Worm (Caenorhabditis elegans) whole organism, mixed stage, embryonic: ENCODE measurements around the gene R102.4.

Experiments used
- M03D4.4 ChIP-seq: sonication (generic microtip); optimal IDR thresholded peaks from 2 replicates; lab custom pipeline; 2017; ENCODE audit warnings: mild to moderate bottlenecking, missing genetic modification characterization, missing compliant biosample characterization
- blmp-1 ChIP-seq: fragments of 150-350 bp; optimal IDR thresholded peaks from 2 replicates; lab custom pipeline; 2014; ENCODE audit warnings: missing biosample characterization, missing genetic modification characterization
- ceh-43 ChIP-seq: fragments of 200-800 bp; sonication (Bioruptor generic); optimal IDR thresholded peaks from 2 replicates; lab custom pipeline; 2018; ENCODE audit warnings: mild to moderate bottlenecking, missing genetic modification characterization, moderate library complexity, missing compliant biosample characterization
- ces-1 ChIP-seq: fragments of 150-350 bp; optimal IDR thresholded peaks from 2 replicates; lab custom pipeline; 2014; ENCODE audit warnings: missing biosample characterization, missing genetic modification reagents, missing genetic modification characterization
- cnd-1 ChIP-seq: fragments of 200-800 bp; sonication (Bioruptor generic); optimal IDR thresholded peaks from 2 replicates; lab custom pipeline; 2018; ENCODE audit warnings: mild to moderate bottlenecking, missing genetic modification characterization, missing compliant biosample characterization
- drap-1 ChIP-seq: fragments of 200-800 bp; sonication (Bioruptor generic); optimal IDR thresholded peaks from 3 replicates; lab custom pipeline; 2018; ENCODE audit warnings: mild to moderate bottlenecking, missing genetic modification characterization, missing compliant biosample characterization
- elt-1 ChIP-seq: sonication (generic microtip); optimal IDR thresholded peaks from 2 replicates; lab custom pipeline; 2017; ENCODE audit warnings: missing genetic modification characterization, mild to moderate bottlenecking, missing compliant biosample characterization, antibody characterized with exemption, moderate library complexity, borderline replicate concordance; ENCODE audit not compliant: insufficient read depth
- elt-3 ChIP-seq: fragments of 150-350 bp; optimal IDR thresholded peaks from 2 replicates; lab custom pipeline; 2014; ENCODE audit warnings: missing biosample characterization, missing genetic modification characterization
- ham-2 ChIP-seq: fragments of 200-800 bp; sonication (Bioruptor generic); optimal IDR thresholded peaks from 2 replicates; lab custom pipeline; 2018; ENCODE audit warnings: mild to moderate bottlenecking, missing genetic modification characterization, missing compliant biosample characterization
- hlh-1 ChIP-seq: fragments of 150-350 bp; optimal IDR thresholded peaks from 2 replicates; lab custom pipeline; 2014; ENCODE audit warnings: missing biosample characterization, missing genetic modification reagents, missing genetic modification characterization
- lin-13 ChIP-seq: fragments of 150-350 bp; optimal IDR thresholded peaks from 2 replicates; lab custom pipeline; 2014; ENCODE audit warnings: missing biosample characterization, missing genetic modification characterization
- lin-32 ChIP-seq: fragments of 200-800 bp; sonication (Bioruptor generic); optimal IDR thresholded peaks from 2 replicates; lab custom pipeline; 2018; ENCODE audit warnings: mild to moderate bottlenecking, missing genetic modification characterization, missing compliant biosample characterization
- lsy-2 ChIP-seq: fragments of 150-350 bp; optimal IDR thresholded peaks from 2 replicates; lab custom pipeline; 2014; ENCODE audit warnings: missing biosample characterization, missing genetic modification characterization
- mab-5 ChIP-seq: fragments of 150-350 bp; optimal IDR thresholded peaks from 2 replicates; lab custom pipeline; 2014; ENCODE audit warnings: missing biosample characterization, missing genetic modification characterization
- mls-2 ChIP-seq: sonication (generic microtip); optimal IDR thresholded peaks from 2 replicates; lab custom pipeline; 2016; ENCODE audit warnings: mild to moderate bottlenecking, missing genetic modification characterization, moderate library complexity, missing compliant biosample characterization
- nhr-2 ChIP-seq: fragments of 150-350 bp; optimal IDR thresholded peaks from 2 replicates; lab custom pipeline; 2014; ENCODE audit warnings: missing biosample characterization, missing genetic modification characterization
- nhr-237 ChIP-seq: fragments of 150-350 bp; optimal IDR thresholded peaks from 2 replicates; lab custom pipeline; 2014; ENCODE audit warnings: missing biosample characterization, missing genetic modification characterization
- nhr-76 ChIP-seq: sonication (generic microtip); optimal IDR thresholded peaks from 2 replicates; lab custom pipeline; 2017; ENCODE audit warnings: missing biosample characterization, missing genetic modification characterization
- pha-4 ChIP-seq: fragments of 150-350 bp; optimal IDR thresholded peaks from 2 replicates; lab custom pipeline; 2018; ENCODE audit warnings: missing biosample characterization, missing genetic modification reagents, missing genetic modification characterization
- sem-2 ChIP-seq: fragments of 200-800 bp; sonication (Bioruptor generic); optimal IDR thresholded peaks from 2 replicates; lab custom pipeline; 2018; ENCODE audit warnings: mild to moderate bottlenecking, missing genetic modification characterization, missing compliant biosample characterization
- snpc-4 ChIP-seq: fragments of 150-350 bp; optimal IDR thresholded peaks from 2 replicates; lab custom pipeline; 2014; ENCODE audit warnings: missing biosample characterization, missing genetic modification characterization
- sptf-1 ChIP-seq: sonication (generic microtip); optimal IDR thresholded peaks from 2 replicates; lab custom pipeline; 2017; ENCODE audit warnings: mild to moderate bottlenecking, missing genetic modification characterization, moderate library complexity, missing compliant biosample characterization
- tbx-8 ChIP-seq: fragments of 200-800 bp; sonication (Bioruptor generic); optimal IDR thresholded peaks from 2 replicates; lab custom pipeline; 2018; ENCODE audit warnings: mild to moderate bottlenecking, missing genetic modification characterization, moderate library complexity, missing compliant biosample characterization
- unc-120 ChIP-seq: sonication (generic microtip); optimal IDR thresholded peaks from 2 replicates; lab custom pipeline; 2017; ENCODE audit warnings: missing genetic modification characterization, missing compliant biosample characterization; ENCODE audit not compliant: poor library complexity, severe bottlenecking
- unc-62 ChIP-seq: fragments of 150-350 bp; optimal IDR thresholded peaks from 2 replicates; lab custom pipeline; 2014; ENCODE audit warnings: missing biosample characterization, missing genetic modification reagents, missing genetic modification characterization
- zip-8 ChIP-seq: fragments of 150-350 bp; optimal IDR thresholded peaks from 2 replicates; lab custom pipeline; 2014; ENCODE audit warnings: missing biosample characterization, missing genetic modification characterization
- ztf-11 ChIP-seq: fragments of 150-350 bp; optimal IDR thresholded peaks from 2 replicates; lab custom pipeline; 2014; ENCODE audit warnings: missing biosample characterization, missing genetic modification characterization

R102.4 gene

ce11 chrIV:10727734-10728133 is 32.6 kb upstream of the R102.4 start, which contains the start of gene ZC168.2:
ZC168.2 (plus strand) TSS chrIV:10728034.
- TF ChIP-seq ham-2 (GFP tag; lab: Kevin White, UChicago) (no peak), nhr-2 (tag; lab: Kevin White, UChicago) (peak; percentile 7)

- no peak for TF ChIP-seq drap-1 (GFP tag; lab: Kevin White, UChicago)
- no peak for TF ChIP-seq unc-62 (GFP tag; lab: Kevin White, UChicago)
- TF ChIP-seq cnd-1 (tag; lab: Kevin White, UChicago), result no peak
- no peak for TF ChIP-seq ces-1 (GFP tag; lab: Kevin White, UChicago)
- no peak for TF ChIP-seq mab-5 (tag; lab: Kevin White, UChicago)
- no peak for TF ChIP-seq nhr-76 (tag; lab: Kevin White, UChicago)
- TF ChIP-seq nhr-2 (tag; lab: Kevin White, UChicago), result no peak
- no peak for TF ChIP-seq lsy-2 (tag; lab: Kevin White, UChicago)
- TF ChIP-seq blmp-1 (tag; lab: Kevin White, UChicago), result no peak
- TF ChIP-seq nhr-237 (tag; lab: Kevin White, UChicago), result no peak
- TF ChIP-seq lin-32 (GFP tag; lab: Kevin White, UChicago), result no peak
- TF ChIP-seq ceh-43 (GFP tag; lab: Kevin White, UChicago), result no peak
- TF ChIP-seq pha-4, result no peak
- no peak for TF ChIP-seq unc-120 (tag; lab: Kevin White, UChicago)
- no peak for TF ChIP-seq elt-3 (tag; lab: Kevin White, UChicago)
- no peak for TF ChIP-seq hlh-1 (tag; lab: Kevin White, UChicago)
- TF ChIP-seq tbx-8 (GFP tag; lab: Kevin White, UChicago), result no peak
Observed at ce11 chrIV:10718865-10719264, 23.8 kb upstream of the R102.4 start.

- peak; percentile 83 for TF ChIP-seq elt-1 (tag; lab: Kevin White, UChicago)
- TF ChIP-seq ztf-11 (tag; lab: Kevin White, UChicago), result no peak
- TF ChIP-seq, all 35 proteins: peak for 1
Observed at ce11 chrIV:10718075-10718474, 23.0 kb upstream of the R102.4 start.

ce11 chrIV:10716348-10716747 is 21.2 kb upstream of the R102.4 start, which contains the start of gene ncx-3:
ncx-3 (plus strand) TSS chrIV:10716648.
- TF ChIP-seq ham-2 (GFP tag; lab: Kevin White, UChicago), result no peak
- no peak for TF ChIP-seq lin-13 (tag; lab: Kevin White, UChicago)
- no peak for TF ChIP-seq snpc-4 (tag; lab: Kevin White, UChicago)
- no peak for TF ChIP-seq ztf-11 (tag; lab: Kevin White, UChicago)
- no peak for TF ChIP-seq mls-2
- TF ChIP-seq sptf-1, result no peak
- TF ChIP-seq elt-3 (tag; lab: Kevin White, UChicago), result no peak
- TF ChIP-seq zip-8, result no peak
- TF ChIP-seq M03D4.4 (tag; lab: Kevin White, UChicago), result no peak

ce11 chrIV:10714594-10714993 is 19.5 kb upstream of the R102.4 start:
- peak; percentile 7 for TF ChIP-seq pha-4
- TF ChIP-seq sptf-1, result no peak
- TF ChIP-seq nhr-2 (tag; lab: Kevin White, UChicago), result peak; percentile 29
- no peak for TF ChIP-seq ceh-43 (GFP tag; lab: Kevin White, UChicago)

ce11 chrIV:10711729-10712128 is 16.6 kb upstream of the R102.4 start, which contains the start of gene glb-21:
glb-21 (minus strand) TSS chrIV:10711794.
- no peak for TF ChIP-seq sem-2 (GFP tag; lab: Kevin White, UChicago)
- TF ChIP-seq lin-32 (GFP tag; lab: Kevin White, UChicago), result no peak
- TF ChIP-seq unc-62 (GFP tag; lab: Kevin White, UChicago), result no peak
- TF ChIP-seq lin-13 (tag; lab: Kevin White, UChicago), result no peak
- no peak for TF ChIP-seq ces-1 (GFP tag; lab: Kevin White, UChicago)
- no peak for TF ChIP-seq drap-1 (GFP tag; lab: Kevin White, UChicago)

- TF ChIP-seq nhr-237 (tag; lab: Kevin White, UChicago) (no peak), sem-2 (GFP tag; lab: Kevin White, UChicago) (no peak), lsy-2 (tag; lab: Kevin White, UChicago) (no peak)
Observed at ce11 chrIV:10706090-10706489, 11.0 kb upstream of the R102.4 start, which contains the start of gene R102.6. R102.6 (minus strand) TSS chrIV:10706190.
